Fruit fly (Drosophila melanogaster) whole organism, adult: ENCODE results near the gene GstD11.

Experiments used
- CG11617 ChIP-seq: fragments of 200-800 bp; sonication (Bioruptor generic); optimal IDR thresholded peaks from 2 replicates; lab custom pipeline; 2017; ENCODE audit warnings: mild to moderate bottlenecking, missing biosample characterization, missing genetic modification reagents, missing genetic modification characterization
- CG12768 ChIP-seq: fragments of 200-800 bp; sonication (Bioruptor generic); optimal IDR thresholded peaks from 2 replicates; lab custom pipeline; 2017; ENCODE audit warnings: missing biosample characterization, missing genetic modification characterization, mild to moderate bottlenecking, moderate library complexity, missing genetic modification reagents
- CG14711 ChIP-seq: fragments of 200-800 bp; sonication (Bioruptor generic); optimal IDR thresholded peaks from 2 replicates; lab custom pipeline; 2018; ENCODE audit warnings: missing biosample characterization, mild to moderate bottlenecking, missing genetic modification characterization, moderate library complexity
- CG1620 ChIP-seq: fragments of 200-800 bp; sonication (Bioruptor generic); optimal IDR thresholded peaks from 2 replicates; lab custom pipeline; 2016; ENCODE audit warnings: missing biosample characterization, missing genetic modification characterization
- CG33017 ChIP-seq: fragments of 200-800 bp; sonication (Bioruptor generic); optimal IDR thresholded peaks from 2 replicates; lab custom pipeline; 2018; ENCODE audit warnings: missing biosample characterization, mild to moderate bottlenecking, missing genetic modification characterization, moderate library complexity
- CG5204 ChIP-seq: fragments of 200-800 bp; sonication (Bioruptor generic); optimal IDR thresholded peaks from 2 replicates; lab custom pipeline; 2016; ENCODE audit warnings: missing biosample characterization, missing genetic modification characterization
- CG7045 ChIP-seq: fragments of 200-800 bp; sonication (Bioruptor generic); optimal IDR thresholded peaks from 2 replicates; lab custom pipeline; 2017; ENCODE audit warnings: missing biosample characterization, mild to moderate bottlenecking, missing genetic modification characterization
- CG7101 ChIP-seq: fragments of 200-800 bp; sonication (Bioruptor generic); optimal IDR thresholded peaks from 2 replicates; lab custom pipeline; 2018; ENCODE audit warnings: missing biosample characterization, mild to moderate bottlenecking, missing genetic modification characterization, moderate library complexity
- Clk ChIP-seq: fragments of 200-800 bp; sonication (Bioruptor generic); optimal IDR thresholded peaks from 2 replicates; lab custom pipeline; 2017; ENCODE audit warnings: missing biosample characterization, missing genetic modification characterization
- Crg-1 ChIP-seq: fragments of 200-800 bp; sonication (Bioruptor generic); optimal IDR thresholded peaks from 2 replicates; lab custom pipeline; 2016; ENCODE audit warnings: missing biosample characterization, missing genetic modification characterization
- Hr96 ChIP-seq: fragments of 200-800 bp; sonication (Bioruptor generic); optimal IDR thresholded peaks from 2 replicates; lab custom pipeline; 2016; ENCODE audit warnings: missing biosample characterization, missing genetic modification characterization
- Mnt ChIP-seq: fragments of 200-800 bp; sonication (Bioruptor generic); optimal IDR thresholded peaks from 2 replicates; lab custom pipeline; 2016; ENCODE audit warnings: missing biosample characterization, mild to moderate bottlenecking, missing genetic modification characterization
- bab1 ChIP-seq: fragments of 200-800 bp; sonication (Bioruptor generic); optimal IDR thresholded peaks from 3 replicates; lab custom pipeline; 2019; ENCODE audit warnings: missing biosample characterization, mild to moderate bottlenecking, missing genetic modification characterization, moderate library complexity
- cic ChIP-seq: fragments of 200-800 bp; sonication (Bioruptor generic); optimal IDR thresholded peaks from 2 replicates; lab custom pipeline; 2017; ENCODE audit warnings: missing biosample characterization, mild to moderate bottlenecking, missing genetic modification characterization, moderate library complexity
- cnc ChIP-seq, 2 experiments: fragments of >200 bp; optimal IDR thresholded peaks; 2 replicates each; lab custom pipeline; 2017
- kay ChIP-seq: fragments of 200-800 bp; sonication (Bioruptor generic); peaks from one replicate; lab custom pipeline; 2016; ENCODE audit warnings: missing biosample characterization, missing genetic modification characterization, borderline replicate concordance
- ovo ChIP-seq: fragments of 200-800 bp; sonication (Bioruptor generic); optimal IDR thresholded peaks from 2 replicates; lab custom pipeline; 2016; ENCODE audit warnings: missing biosample characterization, missing genetic modification characterization
- pad ChIP-seq: fragments of 200-800 bp; sonication (Bioruptor generic); optimal IDR thresholded peaks from 3 replicates; lab custom pipeline; 2017; ENCODE audit warnings: missing biosample characterization, missing genetic modification characterization, mild to moderate bottlenecking, moderate library complexity, missing genetic modification reagents
- tj ChIP-seq: fragments of 200-800 bp; sonication (Bioruptor generic); optimal IDR thresholded peaks from 3 replicates; lab custom pipeline; 2017; ENCODE audit warnings: missing biosample characterization, mild to moderate bottlenecking, missing genetic modification characterization, moderate library complexity
- toe ChIP-seq: fragments of 200-800 bp; sonication (Bioruptor generic); optimal IDR thresholded peaks from 2 replicates; lab custom pipeline; 2016; ENCODE audit warnings: missing biosample characterization, missing genetic modification characterization

GstD11 gene

dm6 chr3R:12379708-12380107, 3.4 kb upstream of the GstD11 start, which contains the start of gene GstD8:
Gene GstD8 (plus strand): TSS chr3R:12380008.
- TF ChIP-seq kay (GFP tag; lab: Kevin White, UChicago) (no peak), CG12768 (no peak), ovo (GFP tag; lab: Kevin White, UChicago) (no peak), tj (GFP tag; lab: Kevin White, UChicago) (no peak), CG1620 (no peak), Crg-1 (no peak), toe (GFP tag; lab: Kevin White, UChicago) (no peak), CG33017 (tag; lab: Kevin White, UChicago) (no peak), Mnt (GFP tag; lab: Kevin White, UChicago) (no peak), CG14711 (no peak)

- TF ChIP-seq CG7045 (no peak), CG12768 (peak; percentile 39)
These were observed 1.9 kb upstream of the GstD11 start for dm6 chr3R:12381130-12381700.

dm6 chr3R:12382563-12382962, 573 bp upstream of the GstD11 start, which contains the start of gene CG10035:
Gene CG10035 (minus strand): TSS chr3R:12382691.
- TF ChIP-seq Hr96 (GFP tag; lab: Kevin White, UChicago) = no peak
- no peak for TF ChIP-seq Mnt (GFP tag; lab: Kevin White, UChicago)
- TF ChIP-seq kay (GFP tag; lab: Kevin White, UChicago) = no peak
- no peak for TF ChIP-seq toe (GFP tag; lab: Kevin White, UChicago)
- TF ChIP-seq cic (GFP tag; lab: Kevin White, UChicago) = no peak
- TF ChIP-seq CG5204 (GFP tag; lab: Kevin White, UChicago) = no peak
- TF ChIP-seq tj (GFP tag; lab: Kevin White, UChicago) = no peak
- TF ChIP-seq CG11617 (GFP tag; lab: Kevin White, UChicago) = no peak
- TF ChIP-seq Clk (GFP tag; lab: Kevin White, UChicago) = no peak
- no peak for TF ChIP-seq CG1620
- no peak for TF ChIP-seq Crg-1
- TF ChIP-seq bab1 (GFP tag; lab: Kevin White, UChicago) = no peak

dm6 chr3R:12383784-12384183, 648 bp downstream of the GstD11 start:
- TF ChIP-seq kay (GFP tag; lab: Kevin White, UChicago) = peak; percentile 95
- peak; percentile 14 for TF ChIP-seq bab1 (GFP tag; lab: Kevin White, UChicago)
- TF ChIP-seq Clk (GFP tag; lab: Kevin White, UChicago) = no peak
- no peak for TF ChIP-seq tj (GFP tag; lab: Kevin White, UChicago)
- no peak for TF ChIP-seq CG7045
- no peak for TF ChIP-seq CG14711

dm6 chr3R:12384274-12384673, 1.1 kb downstream of the GstD11 start:
- TF ChIP-seq cic (GFP tag; lab: Kevin White, UChicago) (no peak), CG12768 (no peak), CG7045 (no peak)

- TF ChIP-seq ovo (GFP tag; lab: Kevin White, UChicago) (no peak), CG14711 (no peak), pad (no peak), CG12768 (no peak), CG7101 (tag; lab: Kevin White, UChicago) (no peak), CG7045 (no peak), toe (GFP tag; lab: Kevin White, UChicago) (no peak), kay (GFP tag; lab: Kevin White, UChicago) (no peak), Hr96 (GFP tag; lab: Kevin White, UChicago) (no peak), bab1 (GFP tag; lab: Kevin White, UChicago) (no peak), tj (GFP tag; lab: Kevin White, UChicago) (no peak), Mnt (GFP tag; lab: Kevin White, UChicago) (no peak), CG5204 (GFP tag; lab: Kevin White, UChicago) (no peak), CG11617 (GFP tag; lab: Kevin White, UChicago) (no peak), Clk (GFP tag; lab: Kevin White, UChicago) (no peak), cnc (optimal IDR thresholded peaks at IDR 0.05; lab: Kevin White, UChicago) (no peak)
These were observed 2.8 kb downstream of the GstD11 start, which contains the start of gene Sol1 for dm6 chr3R:12385949-12386348. Gene Sol1 (plus strand): TSS chr3R:12386249.

dm6 chr3R:12386965-12387364, 3.8 kb downstream of the GstD11 start, which contains the start of gene CG33098:
Gene CG33098 (plus strand): TSS chr3R:12387188.
- TF ChIP-seq CG14711 (no peak), Hr96 (GFP tag; lab: Kevin White, UChicago) (no peak), cic (GFP tag; lab: Kevin White, UChicago) (no peak), pad (no peak), Crg-1 (no peak), tj (GFP tag; lab: Kevin White, UChicago) (no peak), CG1620 (no peak), CG5204 (GFP tag; lab: Kevin White, UChicago) (no peak), cnc (optimal IDR thresholded peaks at IDR 0.05; lab: Kevin White, UChicago) (no peak), CG7101 (tag; lab: Kevin White, UChicago) (no peak), Mnt (GFP tag; lab: Kevin White, UChicago) (no peak), CG7045 (no peak), Clk (GFP tag; lab: Kevin White, UChicago) (no peak)
